Worm (Caenorhabditis elegans) whole organism, L4 larva: Measurements from ENCODE around the gene F55H2.5.

Source experiments
- F26F4.8 ChIP-seq: fragments of 200-800 bp; sonication (Bioruptor generic); conservative IDR thresholded peaks from 2 replicates; pipeline ENCODE4 v1.3.6; 2022; ENCODE audit warnings: missing genetic modification characterization, missing compliant biosample characterization
- F37D6.2 ChIP-seq: sonication (generic microtip); optimal IDR thresholded peaks from 2 replicates; lab custom pipeline; 2016; ENCODE audit warnings: mild to moderate bottlenecking, missing genetic modification characterization, missing compliant biosample characterization
- F44E2.7 ChIP-seq: fragments of 200-800 bp; sonication (Bioruptor generic); IDR thresholded peaks from 2 replicates; pipeline ENCODE4 v2.1.2; 2022; ENCODE audit warnings: missing genetic modification characterization, missing compliant biosample characterization
- Y5F2A.4 ChIP-seq: fragments of 200-800 bp; sonication (Bioruptor generic); optimal IDR thresholded peaks from 2 replicates; lab custom pipeline; 2018; ENCODE audit warnings: mild to moderate bottlenecking, missing genetic modification characterization, missing compliant biosample characterization
- Y75B8A.6 ChIP-seq: fragments of 200-800 bp; sonication (Bioruptor generic); IDR thresholded peaks from 2 replicates; pipeline ENCODE4 v1.3.6; 2022; ENCODE audit warnings: missing genetic modification reagents, missing genetic modification characterization, missing compliant biosample characterization
- ZK337.2 ChIP-seq: fragments of 200-800 bp; sonication (Bioruptor generic); IDR thresholded peaks from 2 replicates; pipeline ENCODE4 v1.3.6; 2022; ENCODE audit warnings: missing genetic modification reagents, missing genetic modification characterization, missing compliant biosample characterization
- aha-1 ChIP-seq: fragments of 150-350 bp; peaks from one replicate; lab custom pipeline; 2014; ENCODE audit warnings: missing biosample characterization, missing genetic modification characterization
- ama-1 ChIP-seq: fragments of 150-350 bp; optimal IDR thresholded peaks from 2 replicates; lab custom pipeline; 2014; ENCODE audit warnings: inconsistent platforms, mixed read lengths
- arid-1 ChIP-seq: fragments of 200-800 bp; sonication (Bioruptor generic); conservative IDR thresholded peaks from 2 replicates; pipeline ENCODE4 v1.3.6; 2022; ENCODE audit warnings: missing genetic modification reagents, missing genetic modification characterization, missing compliant biosample characterization
- ceh-20 ChIP-seq: fragments of 200-800 bp; sonication (Bioruptor generic); IDR thresholded peaks from 2 replicates; pipeline ENCODE4 v1.3.6; 2022; ENCODE audit warnings: missing genetic modification reagents, missing genetic modification characterization, missing compliant biosample characterization
- ceh-44 ChIP-seq: fragments of 200-800 bp; sonication (Bioruptor generic); IDR thresholded peaks from 2 replicates; pipeline ENCODE4 v1.3.6; 2022; ENCODE audit warnings: missing genetic modification reagents, missing genetic modification characterization, missing compliant biosample characterization
- ceh-62 ChIP-seq: sonication (generic microtip); optimal IDR thresholded peaks from 2 replicates; lab custom pipeline; 2017; ENCODE audit warnings: missing biosample characterization, missing genetic modification characterization
- daf-19 ChIP-seq: fragments of 200-800 bp; sonication (Bioruptor generic); conservative IDR thresholded peaks from 2 replicates; pipeline ENCODE4 v1.3.6; 2022; ENCODE audit warnings: missing genetic modification characterization, missing compliant biosample characterization
- daf-8 ChIP-seq: fragments of 200-800 bp; sonication (Bioruptor generic); IDR thresholded peaks from 2 replicates; pipeline ENCODE4 v1.3.6; 2022; ENCODE audit warnings: missing genetic modification characterization, missing compliant biosample characterization
- dmd-8 ChIP-seq: fragments of 200-800 bp; sonication (Bioruptor generic); IDR thresholded peaks from 2 replicates; pipeline ENCODE4 v1.3.6; 2022; ENCODE audit warnings: missing genetic modification characterization, missing compliant biosample characterization
- dpl-1 ChIP-seq: fragments of 150-350 bp; optimal IDR thresholded peaks from 2 replicates; lab custom pipeline; 2014; ENCODE audit warnings: missing biosample characterization, missing genetic modification reagents, missing genetic modification characterization
- dve-1 ChIP-seq: sonication (generic microtip); optimal IDR thresholded peaks from 2 replicates; lab custom pipeline; 2017; ENCODE audit warnings: antibody characterized with exemption, mild to moderate bottlenecking, missing genetic modification characterization, missing compliant biosample characterization; ENCODE audit not compliant: insufficient read depth
- egl-27 ChIP-seq: sonication (generic microtip); optimal IDR thresholded peaks from 3 replicates; lab custom pipeline; 2017; ENCODE audit warnings: missing biosample characterization, missing genetic modification reagents, missing genetic modification characterization
- egl-43 ChIP-seq: fragments of 200-800 bp; sonication (Bioruptor generic); IDR thresholded peaks from 2 replicates; pipeline ENCODE4 v1.3.6; 2022; ENCODE audit warnings: missing genetic modification reagents, missing genetic modification characterization, missing compliant biosample characterization
- fkh-10 ChIP-seq: fragments of 150-350 bp; optimal IDR thresholded peaks from 2 replicates; lab custom pipeline; 2014; ENCODE audit warnings: missing biosample characterization, missing genetic modification reagents, missing genetic modification characterization
- hlh-30 ChIP-seq: sonication (generic microtip); optimal IDR thresholded peaks from 2 replicates; lab custom pipeline; 2017; ENCODE audit warnings: antibody characterized with exemption, mild to moderate bottlenecking, missing genetic modification characterization, missing compliant biosample characterization; ENCODE audit not compliant: insufficient read depth
- jun-1 ChIP-seq: fragments of 150-350 bp; optimal IDR thresholded peaks from 2 replicates; lab custom pipeline; 2014; ENCODE audit warnings: missing biosample characterization, missing genetic modification reagents, missing genetic modification characterization
- lsy-2 ChIP-seq, 2 experiments: fragments of 150-350 bp in 1 of 2; sonication (generic microtip) in 1 of 2; optimal IDR thresholded peaks; 2 replicates each; lab custom pipeline; 2014 to 2017; ENCODE audit warnings: missing biosample characterization in 2 of 2, missing genetic modification characterization in 2 of 2
- madf-5 ChIP-seq, 2 experiments: fragments of 200-800 bp; sonication (Bioruptor generic); IDR thresholded peaks; 2 replicates each; pipeline ENCODE4 v1.3.6; 2022; ENCODE audit warnings: missing compliant biosample characterization in 2 of 2, missing genetic modification characterization in 2 of 2
- madf-9 ChIP-seq: fragments of 200-800 bp; sonication (Bioruptor generic); conservative IDR thresholded peaks from 2 replicates; pipeline ENCODE4 v1.3.6; 2022; ENCODE audit warnings: missing genetic modification reagents, missing genetic modification characterization, missing compliant biosample characterization
- mep-1 ChIP-seq: fragments of 150-350 bp; sonication (generic microtip); optimal IDR thresholded peaks from 3 replicates; lab custom pipeline; 2014; ENCODE audit warnings: missing biosample characterization, missing genetic modification characterization
- mes-2 ChIP-seq: sonication (generic microtip); optimal IDR thresholded peaks from 2 replicates; lab custom pipeline; 2016; ENCODE audit warnings: missing genotype, mild to moderate bottlenecking, missing genetic modification characterization, missing compliant biosample characterization; ENCODE audit not compliant: poor library complexity, severe bottlenecking
- mxl-2 ChIP-seq: fragments of 200-800 bp; sonication (Bioruptor generic); conservative IDR thresholded peaks from 2 replicates; pipeline ENCODE4 v1.3.6; 2022; ENCODE audit warnings: missing genetic modification reagents, missing genetic modification characterization, missing compliant biosample characterization
- nhr-28 ChIP-seq: fragments of 150-350 bp; optimal IDR thresholded peaks from 2 replicates; lab custom pipeline; 2014; ENCODE audit warnings: missing biosample characterization, missing genetic modification characterization
- nhr-48 ChIP-seq: sonication (generic microtip); optimal IDR thresholded peaks from 2 replicates; lab custom pipeline; 2016; ENCODE audit warnings: mild to moderate bottlenecking, missing genetic modification characterization, missing compliant biosample characterization
- nhr-6 ChIP-seq: fragments of 150-350 bp; optimal IDR thresholded peaks from 2 replicates; lab custom pipeline; 2014; ENCODE audit warnings: missing biosample characterization, missing genetic modification characterization
- sdz-12 ChIP-seq: fragments of 200-800 bp; sonication (Bioruptor generic); optimal IDR thresholded peaks from 2 replicates; lab custom pipeline; 2018; ENCODE audit warnings: mild to moderate bottlenecking, missing genetic modification characterization, missing compliant biosample characterization
- set-16 ChIP-seq: fragments of 200-800 bp; sonication (Bioruptor generic); IDR thresholded peaks from 2 replicates; pipeline ENCODE4 v1.3.6; 2022; ENCODE audit warnings: missing genetic modification reagents, missing genetic modification characterization, missing compliant biosample characterization
- skn-1 ChIP-seq: fragments of 150-350 bp; optimal IDR thresholded peaks from 2 replicates; lab custom pipeline; 2014; ENCODE audit warnings: missing biosample characterization, missing genetic modification characterization
- tra-1 ChIP-seq: fragments of 200-800 bp; sonication (Bioruptor generic); IDR thresholded peaks from 2 replicates; pipeline ENCODE4 v1.3.6; 2022; ENCODE audit warnings: missing genetic modification reagents, missing genetic modification characterization, missing compliant biosample characterization
- unc-130 ChIP-seq: sonication (generic microtip); optimal IDR thresholded peaks from 2 replicates; lab custom pipeline; 2016; ENCODE audit warnings: missing genetic modification reagents, missing genetic modification characterization, missing compliant biosample characterization
- unc-62 ChIP-seq, 3 experiments: fragments of 150-350 bp in 1 of 3; sonication (generic microtip); optimal IDR thresholded peaks in 2 of 3; peaks in 1 of 3; 1 replicate in 1 of 3; 2 replicates in 2 of 3; lab custom pipeline; 2014 to 2017; ENCODE audit warnings: missing biosample characterization in 3 of 3, missing genetic modification characterization in 3 of 3, missing genetic modification reagents in 3 of 3, missing genotype in 1 of 3
- zip-11 ChIP-seq: fragments of 200-800 bp; sonication (Bioruptor generic); IDR thresholded peaks from 2 replicates; pipeline ENCODE4 v1.3.6; 2022; ENCODE audit warnings: missing genetic modification characterization, missing compliant biosample characterization
- zip-2 ChIP-seq: fragments of 150-350 bp; optimal IDR thresholded peaks from 2 replicates; lab custom pipeline; 2014; ENCODE audit warnings: missing biosample characterization, missing genetic modification characterization

The F55H2.5 gene

ce11 chrIII:9489798-9490197, 21.5 kb upstream of the F55H2.5 start:
- TF ChIP-seq nhr-48 (tag; lab: Kevin White, UChicago) (no peak), unc-62 (GFP tag; optimal IDR thresholded peaks at IDR 0.05 in 1 of 2; lab: Kevin White, UChicago) (peak in 1 of 2 experiments; percentile 10), unc-62 (tag; optimal IDR thresholded peaks at IDR 0.05; lab: Kevin White, UChicago) (no peak)

- TF ChIP-seq ama-1 (lab: Kevin White, UChicago) (no peak), dmd-8 (no peak), jun-1 (tag; lab: Kevin White, UChicago) (no peak), madf-5 (GFP tag; IDR thresholded peaks at IDR 0.05; lab: Robert Waterston, UW) (no peak), mes-2 (tag; lab: Kevin White, UChicago) (peak; percentile 18), lsy-2 (tag; optimal IDR thresholded peaks at IDR 0.05; lab: Kevin White, UChicago) (peak in 1 of 2 experiments; percentile 31), dpl-1 (peak; percentile 43), F37D6.2 (tag; lab: Kevin White, UChicago) (no peak), arid-1 (GFP tag; lab: Robert Waterston, UW) (0 out of 2 replicates have a peak, but pooled peaks have one; percentile 1), egl-27 (tag; lab: Kevin White, UChicago) (no peak), zip-2 (tag; lab: Kevin White, UChicago) (peak; percentile 91), skn-1 (tag; lab: Kevin White, UChicago) (no peak), ceh-20 (GFP tag; lab: Robert Waterston, UW) (no peak), ZK337.2 (no peak), daf-19 (GFP tag; lab: Robert Waterston, UW) (no peak), madf-9 (GFP tag; lab: Robert Waterston, UW) (no peak), sdz-12 (GFP tag; lab: Kevin White, UChicago) (no peak), F26F4.8 (GFP tag; lab: Robert Waterston, UW) (no peak), nhr-6 (tag; lab: Kevin White, UChicago) (no peak), F44E2.7 (GFP tag; lab: Robert Waterston, UW) (no peak)
Observed at ce11 chrIII:9490783-9491547, 20.3 kb upstream of the F55H2.5 start, which contains the start of the genes dars-1 and ctr-9. dars-1 (minus strand) TSS chrIII:9491215. ctr-9 (plus strand) TSS chrIII:9491396.

- TF ChIP-seq nhr-28 (tag; lab: Kevin White, UChicago), result no peak
- TF ChIP-seq ceh-44 (GFP tag; lab: Robert Waterston, UW), result no peak
- TF ChIP-seq aha-1 (tag; lab: Kevin White, UChicago), result peak; percentile 78
- TF ChIP-seq tra-1, result no peak
- peak in 1 of 2 experiments; percentile 97 for TF ChIP-seq unc-62 (GFP tag; optimal IDR thresholded peaks at IDR 0.05 in 1 of 2; lab: Kevin White, UChicago)
- no peak for TF ChIP-seq unc-62 (tag; optimal IDR thresholded peaks at IDR 0.05; lab: Kevin White, UChicago)
- no peak for TF ChIP-seq skn-1 (tag; lab: Kevin White, UChicago)
- no peak for TF ChIP-seq zip-11
Observed at ce11 chrIII:9494209-9494608, 17.1 kb upstream of the F55H2.5 start.

ce11 chrIII:9496083-9496482, 15.2 kb upstream of the F55H2.5 start:
- TF ChIP-seq mes-2 (tag; lab: Kevin White, UChicago) (no peak), aha-1 (tag; lab: Kevin White, UChicago) (peak; percentile 64), egl-27 (tag; lab: Kevin White, UChicago) (no peak), jun-1 (tag; lab: Kevin White, UChicago) (no peak)

- TF ChIP-seq dpl-1 (no peak), ceh-44 (GFP tag; lab: Robert Waterston, UW) (no peak), egl-43 (GFP tag; lab: Robert Waterston, UW) (no peak), mxl-2 (GFP tag; lab: Robert Waterston, UW) (no peak), mep-1 (no peak), ceh-62 (tag; lab: Kevin White, UChicago) (no peak), unc-130 (GFP tag; lab: Kevin White, UChicago) (no peak), hlh-30 (tag; lab: Kevin White, UChicago) (no peak), Y5F2A.4 (GFP tag; lab: Kevin White, UChicago) (no peak), Y75B8A.6 (GFP tag; lab: Robert Waterston, UW) (no peak), mes-2 (tag; lab: Kevin White, UChicago) (no peak), set-16 (GFP tag; lab: Robert Waterston, UW) (no peak), nhr-48 (tag; lab: Kevin White, UChicago) (no peak), tra-1 (no peak), daf-8 (GFP tag; lab: Robert Waterston, UW) (no peak), dve-1 (tag; lab: Kevin White, UChicago) (no peak), skn-1 (tag; lab: Kevin White, UChicago) (no peak), fkh-10 (GFP tag; lab: Kevin White, UChicago) (no peak), F26F4.8 (GFP tag; lab: Robert Waterston, UW) (no peak)
Observed at ce11 chrIII:9497412-9497811, 13.9 kb upstream of the F55H2.5 start.
